Fruit fly (Drosophila melanogaster): ENCODE results near the gene X11Lbeta.

The X11Lbeta gene

dm6 chrX:10737422-10738150, 110.0 kb downstream of the X11Lbeta start (continued):
- peak; percentile 89 for TF ChIP-seq chm (GFP tag; IDR thresholded peaks at IDR 0.05)
- peak; percentile 88 for TF ChIP-seq CG17361 (GFP tag; IDR thresholded peaks at IDR 0.05)
- TF ChIP-seq stc (GFP tag; IDR thresholded peaks at IDR 0.05), result peak; percentile 86
- peak; percentile 46 for TF ChIP-seq ash1 (GFP tag; optimal IDR thresholded peaks at IDR 0.05)
- TF ChIP-seq bab2 (GFP tag; optimal IDR thresholded peaks at IDR 0.05), result peak; percentile 90
- peak; percentile 87 for TF ChIP-seq CG34422 (GFP tag; IDR thresholded peaks at IDR 0.05)
- no peak for TF ChIP-seq Kr (GFP tag; optimal IDR thresholded peaks at IDR 0.05)
- TF ChIP-seq CG12219 (GFP tag; optimal IDR thresholded peaks at IDR 0.05), result peak; percentile 84
- no peak for TF ChIP-seq p53 (GFP tag; optimal IDR thresholded peaks at IDR 0.05)
- TF ChIP-seq pros (GFP tag; optimal IDR thresholded peaks at IDR 0.05), result peak; percentile 18
- TF ChIP-seq Taf1 (GFP tag; IDR thresholded peaks at IDR 0.05), result peak; percentile 60; the same call in 1 of the 2 replicates
- TF ChIP-seq dpn (GFP tag; optimal IDR thresholded peaks at IDR 0.05), result peak; percentile 66 to 76
- peak; percentile 85 for TF ChIP-seq Gug (GFP tag; IDR thresholded peaks at IDR 0.05)
- peak; percentile 98 for TF ChIP-seq sens (GFP tag)
- TF ChIP-seq sd (tag; optimal IDR thresholded peaks at IDR 0.05), result peak; percentile 60
- peak; percentile 89 for TF ChIP-seq ara (GFP tag; IDR thresholded peaks at IDR 0.05)
- TF ChIP-seq zfh2 (GFP tag; optimal IDR thresholded peaks at IDR 0.05), result peak; percentile 67
- peak; percentile 89 for TF ChIP-seq HHEX (GFP tag; optimal IDR thresholded peaks at IDR 0.05)
- TF ChIP-seq Ets97D (GFP tag; optimal IDR thresholded peaks at IDR 0.05), result peak; percentile 56
- peak; percentile 55 for TF ChIP-seq CG8944 (GFP tag; optimal IDR thresholded peaks at IDR 0.05)
- peak; percentile 81 for TF ChIP-seq org-1 (GFP tag; optimal IDR thresholded peaks at IDR 0.05)
- TF ChIP-seq Sox102F (GFP tag; optimal IDR thresholded peaks at IDR 0.05), result peak; percentile 93
- TF ChIP-seq Elba2 (GFP tag; optimal IDR thresholded peaks at IDR 0.05), result no peak
- TF ChIP-seq Hr39 (optimal IDR thresholded peaks at IDR 0.05), result no peak
- peak; percentile 89 for TF ChIP-seq CG13424 (tag; optimal IDR thresholded peaks at IDR 0.05)
- TF ChIP-seq sug (tag; optimal IDR thresholded peaks at IDR 0.05), result peak; percentile 69
- TF ChIP-seq Xbp1 (GFP tag; optimal IDR thresholded peaks at IDR 0.05), result peak; percentile 68
- TF ChIP-seq sna (GFP tag; IDR thresholded peaks at IDR 0.05; ENCODE audit: partially characterized antibody), result no peak
- TF ChIP-seq CG13296 (GFP tag; optimal IDR thresholded peaks at IDR 0.05), result peak; percentile 74
- peak; percentile 90 for TF ChIP-seq dysf (GFP tag; IDR thresholded peaks at IDR 0.05)
- peak; percentile 90 for TF ChIP-seq Blimp-1 (GFP tag; optimal IDR thresholded peaks at IDR 0.05)
- peak; percentile 82; the same call in 1 of the 2 replicates for TF ChIP-seq ranshi (GFP tag; IDR thresholded peaks at IDR 0.05)
- TF ChIP-seq hb (GFP tag; IDR thresholded peaks at IDR 0.05; ENCODE audit: partially characterized antibody), result no peak
- TF ChIP-seq br (optimal IDR thresholded peaks at IDR 0.05), result no peak
- no peak for TF ChIP-seq nom (GFP tag; optimal IDR thresholded peaks at IDR 0.05)
- no peak; the same call in 1 of the 2 replicates for TF ChIP-seq Gsc (GFP tag; IDR thresholded peaks at IDR 0.05)
- TF ChIP-seq seq (GFP tag; IDR thresholded peaks at IDR 0.05), result peak; percentile 80
- TF ChIP-seq pzg (GFP tag; optimal IDR thresholded peaks at IDR 0.05), result peak; percentile 2
- TF ChIP-seq H15 (GFP tag; IDR thresholded peaks at IDR 0.05), result peak; percentile 88
- TF ChIP-seq usp (GFP tag; optimal IDR thresholded peaks at IDR 0.05), result no peak
- TF ChIP-seq gcm2 (GFP tag; optimal IDR thresholded peaks at IDR 0.05), result peak; percentile 59
- peak; percentile 65 for TF ChIP-seq Fer2 (tag; optimal IDR thresholded peaks at IDR 0.05)
- TF ChIP-seq bbx (GFP tag; IDR thresholded peaks at IDR 0.05; ENCODE audit: partially characterized antibody), result no peak
- peak; percentile 64 for TF ChIP-seq CG3838 (GFP tag; optimal IDR thresholded peaks at IDR 0.05)
- TF ChIP-seq CG13775 (GFP tag; optimal IDR thresholded peaks at IDR 0.05), result peak; percentile 58
- TF ChIP-seq CG7271 (tag; optimal IDR thresholded peaks at IDR 0.05), result no peak
- TF ChIP-seq CG12659 (GFP tag; optimal IDR thresholded peaks at IDR 0.05), result peak; percentile 88
- no peak for TF ChIP-seq mld (GFP tag; IDR thresholded peaks at IDR 0.05; ENCODE audit: partially characterized antibody)
- TF ChIP-seq Doc3 (GFP tag; IDR thresholded peaks at IDR 0.05; ENCODE audit: partially characterized antibody), result no peak
- peak; percentile 58 for TF ChIP-seq NC2β (GFP tag; optimal IDR thresholded peaks at IDR 0.05)
